Fruit fly (Drosophila melanogaster) S2 (cell line): ENCODE results near the gene trr.

Source experiments
- CG8478 ChIP-seq: fragments of >200 bp; optimal IDR thresholded peaks from 2 replicates; lab custom pipeline; 2018
- CTCF ChIP-seq, 2 experiments: fragments of >200 bp; optimal IDR thresholded peaks; 2 replicates each; lab custom pipeline; 2018

trr gene

dm6 chrX:1880779-1881178, 9.0 kb downstream of the trr start:
- TF ChIP-seq CG8478 (lab: Kevin White, UChicago): no peak
- no peak for TF ChIP-seq CTCF (optimal IDR thresholded peaks at IDR 0.05; lab: Kevin White, UChicago)

dm6 chrX:1880139-1880556, 9.6 kb downstream of the trr start, which contains the start of gene Coa8:
Coa8 (plus strand) TSS chrX:1880282.
- TF ChIP-seq CTCF (optimal IDR thresholded peaks at IDR 0.05; lab: Kevin White, UChicago) (no peak), CG8478 (lab: Kevin White, UChicago) (no peak)

- no peak for TF ChIP-seq CG8478 (lab: Kevin White, UChicago)
- TF ChIP-seq CTCF (optimal IDR thresholded peaks at IDR 0.05; lab: Kevin White, UChicago): no peak
Measured at dm6 chrX:1879606-1880110, 10.1 kb downstream of the trr start, which contains the start of gene CG14818. CG14818 (minus strand) TSS chrX:1879774.

- TF ChIP-seq CTCF (optimal IDR thresholded peaks at IDR 0.05; lab: Kevin White, UChicago) (no peak), CG8478 (lab: Kevin White, UChicago) (no peak)
Measured at dm6 chrX:1877107-1877736, 12.5 kb downstream of the trr start, which contains the start of the genes CG14817 and CG14805. CG14817 (minus strand) TSS chrX:1877270. CG14805 (plus strand) TSS chrX:1877317.

dm6 chrX:1873515-1874126, 16.1 kb downstream of the trr start, which contains the start of the genes Pgam5 and Vps26:
Pgam5 (minus strand) TSS chrX:1873565.
Vps26 (plus strand) TSS chrX:1873853.
- TF ChIP-seq CG8478 (lab: Kevin White, UChicago) (no peak), CTCF (optimal IDR thresholded peaks at IDR 0.05; lab: Kevin White, UChicago) (no peak)

- no peak for TF ChIP-seq CTCF (optimal IDR thresholded peaks at IDR 0.05; lab: Kevin White, UChicago)
Measured at dm6 chrX:1868586-1869111, 21.1 kb downstream of the trr start, which contains the start of the genes CG14803 and Pex5. CG14803 (plus strand) TSS chrX:1868870. Pex5 (minus strand) TSS chrX:1869061.

dm6 chrX:1865673-1866072, 24.1 kb downstream of the trr start, which contains the start of the genes Gcna and MED18:
Gcna (minus strand) TSS chrX:1865835.
MED18 (plus strand) TSS chrX:1865909.
- TF ChIP-seq CG8478 (lab: Kevin White, UChicago): no peak
- no peak for TF ChIP-seq CTCF (optimal IDR thresholded peaks at IDR 0.05; lab: Kevin White, UChicago)

dm6 chrX:1861620-1862184, 28.0 kb downstream of the trr start, which contains the start of gene deltaCOP:
deltaCOP (minus strand) TSS chrX:1861790.
- TF ChIP-seq CTCF (optimal IDR thresholded peaks at IDR 0.05; lab: Kevin White, UChicago) (no peak), CG8478 (lab: Kevin White, UChicago) (no peak)

- TF ChIP-seq CTCF (optimal IDR thresholded peaks at IDR 0.05; lab: Kevin White, UChicago) (no peak), CG8478 (lab: Kevin White, UChicago) (no peak)
Measured at dm6 chrX:1858867-1859266, 30.9 kb downstream of the trr start, which contains the start of gene Lamtor5. Lamtor5 (minus strand) TSS chrX:1858971.

- no peak for TF ChIP-seq CTCF (optimal IDR thresholded peaks at IDR 0.05; lab: Kevin White, UChicago)
- no peak for TF ChIP-seq CG8478 (lab: Kevin White, UChicago)
Measured at dm6 chrX:1856605-1857004, 33.1 kb downstream of the trr start.

- TF ChIP-seq CG8478 (lab: Kevin White, UChicago) (no peak), CTCF (optimal IDR thresholded peaks at IDR 0.05; lab: Kevin White, UChicago) (no peak)
Measured at dm6 chrX:1854873-1855272, 34.9 kb downstream of the trr start.

dm6 chrX:1854070-1854469, 35.7 kb downstream of the trr start:
- no peak for TF ChIP-seq CTCF (optimal IDR thresholded peaks at IDR 0.05; lab: Kevin White, UChicago)
- no peak for TF ChIP-seq CG8478 (lab: Kevin White, UChicago)

dm6 chrX:1849914-1850313, 39.8 kb downstream of the trr start:
- no peak for TF ChIP-seq CTCF (optimal IDR thresholded peaks at IDR 0.05; lab: Kevin White, UChicago)
- no peak for TF ChIP-seq CG8478 (lab: Kevin White, UChicago)

- no peak for TF ChIP-seq CG8478 (lab: Kevin White, UChicago)
- no peak for TF ChIP-seq CTCF (optimal IDR thresholded peaks at IDR 0.05; lab: Kevin White, UChicago)
Measured at dm6 chrX:1848624-1849198, 41.0 kb downstream of the trr start.
